Worm (Caenorhabditis elegans): ENCODE measurements around the gene srm-1.
"Not testable (repeated sequence)": the region's sequence is repeated elsewhere in the genome, so short reads cannot be mapped to it uniquely, and the experiment has no call there.

The srm-1 gene

ce11 chrIV:5033276-5033675 lies 20.9 kb downstream of the srm-1 start, which contains the start of gene C09B9.4:
Gene C09B9.4, minus strand, starts transcription at chrIV:5033376.
- TF ChIP-seq scrt-1 (GFP tag; IDR thresholded peaks at IDR 0.05) (no peak), hnd-1 (tag; optimal IDR thresholded peaks at IDR 0.05) (no peak), tbx-37 (GFP tag; conservative IDR thresholded peaks at IDR 0.05) (no peak), F13C5.2 (tag; optimal IDR thresholded peaks at IDR 0.05) (no peak), ama-1 (optimal IDR thresholded peaks at IDR 0.05) (no peak), sea-1 (GFP tag; conservative IDR thresholded peaks at IDR 0.05) (no peak), B0310.2 (tag; optimal IDR thresholded peaks at IDR 0.05) (no peak), ceh-13 (GFP tag; optimal IDR thresholded peaks at IDR 0.05) (no peak)

- TF ChIP-seq sea-1 (GFP tag; conservative IDR thresholded peaks at IDR 0.05) (no peak), hmg-4 (GFP tag; optimal IDR thresholded peaks at IDR 0.05) (no peak), tra-4 (tag; optimal IDR thresholded peaks at IDR 0.05) (no peak), aly-1 (tag; optimal IDR thresholded peaks at IDR 0.05) (no peak), pes-1 (GFP tag; IDR thresholded peaks at IDR 0.05) (no peak), ets-7 (tag; optimal IDR thresholded peaks at IDR 0.05) (no peak), ceh-36 (tag; optimal IDR thresholded peaks at IDR 0.05) (no peak), tbx-11 (GFP tag; IDR thresholded peaks at IDR 0.05) (no peak), F13C5.2 (tag; optimal IDR thresholded peaks at IDR 0.05) (no peak), B0310.2 (tag; optimal IDR thresholded peaks at IDR 0.05) (no peak), flt-1 (GFP tag; IDR thresholded peaks at IDR 0.05) (no peak), tbx-37 (GFP tag; conservative IDR thresholded peaks at IDR 0.05) (no peak), hmbx-1 (tag; optimal IDR thresholded peaks at IDR 0.05) (no peak), ceh-13 (GFP tag; optimal IDR thresholded peaks at IDR 0.05) (no peak)
These were observed 25.1 kb downstream of the srm-1 start, which contains the start of gene C09B9.1 for ce11 chrIV:5037489-5037888. Gene C09B9.1, plus strand, starts transcription at chrIV:5037789.

ce11 chrIV:5038744-5039143 lies 26.4 kb downstream of the srm-1 start:
- TF ChIP-seq hnd-1 (tag; optimal IDR thresholded peaks at IDR 0.05) (no peak), ama-1 (optimal IDR thresholded peaks at IDR 0.05) (no peak), ceh-13 (GFP tag; optimal IDR thresholded peaks at IDR 0.05) (no peak), tbx-11 (GFP tag; IDR thresholded peaks at IDR 0.05) (peak; percentile 59), F13C5.2 (tag; optimal IDR thresholded peaks at IDR 0.05) (no peak), tbx-37 (GFP tag; conservative IDR thresholded peaks at IDR 0.05) (peak; percentile 49; the same call in 1 of the 2 replicates), ceh-36 (tag; optimal IDR thresholded peaks at IDR 0.05) (no peak), ets-7 (tag; optimal IDR thresholded peaks at IDR 0.05) (no peak), sea-1 (GFP tag; conservative IDR thresholded peaks at IDR 0.05) (peak; percentile 74; the same call in 1 of the 2 replicates), aly-1 (tag; optimal IDR thresholded peaks at IDR 0.05) (no peak), scrt-1 (GFP tag; IDR thresholded peaks at IDR 0.05) (peak; percentile 80), hmbx-1 (tag; optimal IDR thresholded peaks at IDR 0.05) (no peak), pes-1 (GFP tag; IDR thresholded peaks at IDR 0.05) (peak; percentile 84), B0310.2 (tag; optimal IDR thresholded peaks at IDR 0.05) (peak; percentile 18), tra-4 (tag; optimal IDR thresholded peaks at IDR 0.05) (no peak), flt-1 (GFP tag; IDR thresholded peaks at IDR 0.05) (peak; percentile 82), hmg-4 (GFP tag; optimal IDR thresholded peaks at IDR 0.05) (no peak)

- TF ChIP-seq sea-1 (GFP tag; conservative IDR thresholded peaks at IDR 0.05), result no peak
- no peak for TF ChIP-seq tra-4 (tag; optimal IDR thresholded peaks at IDR 0.05)
- no peak for TF ChIP-seq tbx-11 (GFP tag; IDR thresholded peaks at IDR 0.05)
- no peak for TF ChIP-seq flt-1 (GFP tag; IDR thresholded peaks at IDR 0.05)
- no peak for TF ChIP-seq pes-1 (GFP tag; IDR thresholded peaks at IDR 0.05)
These were observed 33.0 kb downstream of the srm-1 start, which contains the start of gene hot-9 for ce11 chrIV:5045389-5045788. Gene hot-9, minus strand, starts transcription at chrIV:5045489.

- no peak for TF ChIP-seq tbx-37 (GFP tag; conservative IDR thresholded peaks at IDR 0.05)
- no peak for TF ChIP-seq flt-1 (GFP tag; IDR thresholded peaks at IDR 0.05)
- TF ChIP-seq tbx-11 (GFP tag; IDR thresholded peaks at IDR 0.05), result no peak
- no peak for TF ChIP-seq ceh-36 (tag; optimal IDR thresholded peaks at IDR 0.05)
- no peak for TF ChIP-seq pes-1 (GFP tag; IDR thresholded peaks at IDR 0.05)
These were observed 42.0 kb downstream of the srm-1 start for ce11 chrIV:5054297-5054696.

- no peak for TF ChIP-seq flt-1 (GFP tag; IDR thresholded peaks at IDR 0.05)
- TF ChIP-seq aly-1 (tag; optimal IDR thresholded peaks at IDR 0.05), result no peak
- no peak for TF ChIP-seq F13C5.2 (tag; optimal IDR thresholded peaks at IDR 0.05)
- no peak for TF ChIP-seq pes-1 (GFP tag; IDR thresholded peaks at IDR 0.05)
- TF ChIP-seq hnd-1 (tag; optimal IDR thresholded peaks at IDR 0.05), result no peak
These were observed 43.7 kb downstream of the srm-1 start, which contains the start of gene msp-55 for ce11 chrIV:5055964-5056588. Gene msp-55, minus strand, starts transcription at chrIV:5056014.

- no peak for TF ChIP-seq tbx-11 (GFP tag; IDR thresholded peaks at IDR 0.05)
These were observed 48.6 kb downstream of the srm-1 start, which contains the start of gene C09B9.7 for ce11 chrIV:5060984-5061383. Gene C09B9.7, minus strand, starts transcription at chrIV:5061084.

- TF ChIP-seq ceh-13 (GFP tag; optimal IDR thresholded peaks at IDR 0.05); ceh-36 (tag; optimal IDR thresholded peaks at IDR 0.05); hnd-1 (tag; optimal IDR thresholded peaks at IDR 0.05): not testable (repeated sequence)
These were observed 49.9 kb downstream of the srm-1 start, which contains the start of gene msp-57 for ce11 chrIV:5062278-5062677. Gene msp-57, plus strand, starts transcription at chrIV:5062578.

ce11 chrIV:5063297-5063696 lies 51.0 kb downstream of the srm-1 start:
- TF ChIP-seq ceh-36 (tag; optimal IDR thresholded peaks at IDR 0.05) (no peak), B0310.2 (tag; optimal IDR thresholded peaks at IDR 0.05) (no peak), F13C5.2 (tag; optimal IDR thresholded peaks at IDR 0.05) (no peak), hmbx-1 (tag; optimal IDR thresholded peaks at IDR 0.05) (no peak), ets-7 (tag; optimal IDR thresholded peaks at IDR 0.05) (no peak), tbx-11 (GFP tag; IDR thresholded peaks at IDR 0.05) (no peak), ceh-13 (GFP tag; optimal IDR thresholded peaks at IDR 0.05) (no peak), tra-4 (tag; optimal IDR thresholded peaks at IDR 0.05) (no peak), tbx-37 (GFP tag; conservative IDR thresholded peaks at IDR 0.05) (no peak), hmg-4 (GFP tag; optimal IDR thresholded peaks at IDR 0.05) (no peak), sea-1 (GFP tag; conservative IDR thresholded peaks at IDR 0.05) (no peak), ama-1 (optimal IDR thresholded peaks at IDR 0.05) (no peak), aly-1 (tag; optimal IDR thresholded peaks at IDR 0.05) (no peak), scrt-1 (GFP tag; IDR thresholded peaks at IDR 0.05) (no peak), hnd-1 (tag; optimal IDR thresholded peaks at IDR 0.05) (no peak), pes-1 (GFP tag; IDR thresholded peaks at IDR 0.05) (no peak), flt-1 (GFP tag; IDR thresholded peaks at IDR 0.05) (no peak)
